Worm (Caenorhabditis elegans) whole organism, L2 larva: ENCODE results near the gene pes-5.

Experiments
- C34F6.9 ChIP-seq: fragments of 150-350 bp; optimal IDR thresholded peaks from 2 replicates; lab custom pipeline; 2014; ENCODE audit warnings: missing biosample characterization, missing genetic modification characterization
- F13H6.1 ChIP-seq: sonication (generic microtip); optimal IDR thresholded peaks from 2 replicates; lab custom pipeline; 2016; ENCODE audit warnings: missing genetic modification characterization, missing compliant biosample characterization
- R02D3.7 ChIP-seq: fragments of 150-350 bp; optimal IDR thresholded peaks from 2 replicates; lab custom pipeline; 2014; ENCODE audit warnings: missing biosample characterization, missing genetic modification characterization
- Y55F3AM.14 ChIP-seq: fragments of 200-800 bp; sonication (Bioruptor generic); optimal IDR thresholded peaks from 2 replicates; lab custom pipeline; 2018; ENCODE audit warnings: mild to moderate bottlenecking, missing genetic modification characterization, missing compliant biosample characterization
- ZK546.5 ChIP-seq: sonication (generic microtip); optimal IDR thresholded peaks from 2 replicates; lab custom pipeline; 2017; ENCODE audit warnings: missing biosample characterization, missing genetic modification characterization
- alr-1 ChIP-seq: fragments of 150-350 bp; optimal IDR thresholded peaks from 2 replicates; lab custom pipeline; 2014; ENCODE audit warnings: missing biosample characterization, missing genetic modification characterization
- aly-2 ChIP-seq: fragments of 150-350 bp; optimal IDR thresholded peaks from 2 replicates; lab custom pipeline; 2014; ENCODE audit warnings: missing biosample characterization, missing genetic modification characterization
- ceh-16 ChIP-seq: fragments of 150-350 bp; optimal IDR thresholded peaks from 2 replicates; lab custom pipeline; 2014; ENCODE audit warnings: missing biosample characterization, missing genetic modification characterization
- ceh-82 ChIP-seq: fragments of 150-350 bp; optimal IDR thresholded peaks from 2 replicates; lab custom pipeline; 2014; ENCODE audit warnings: missing biosample characterization, missing genetic modification characterization
- dmd-4 ChIP-seq: sonication (generic microtip); optimal IDR thresholded peaks from 2 replicates; lab custom pipeline; 2017; ENCODE audit warnings: missing biosample characterization, missing genetic modification characterization
- egl-27 ChIP-seq: sonication (generic microtip); optimal IDR thresholded peaks from 3 replicates; lab custom pipeline; 2017; ENCODE audit warnings: missing biosample characterization, missing genetic modification reagents, missing genetic modification characterization
- fos-1 ChIP-seq: fragments of 150-350 bp; optimal IDR thresholded peaks from 2 replicates; lab custom pipeline; 2014; ENCODE audit warnings: missing biosample characterization, missing genetic modification characterization
- gmeb-1 ChIP-seq: fragments of 150-350 bp; optimal IDR thresholded peaks from 2 replicates; lab custom pipeline; 2014; ENCODE audit warnings: missing biosample characterization, missing genetic modification characterization
- lin-11 ChIP-seq: fragments of 150-350 bp; sonication (generic microtip); optimal IDR thresholded peaks from 2 replicates; lab custom pipeline; 2014; ENCODE audit warnings: missing biosample characterization, missing genetic modification characterization, inconsistent platforms, mixed read lengths
- lin-13 ChIP-seq: fragments of 150-350 bp; optimal IDR thresholded peaks from 2 replicates; lab custom pipeline; 2014; ENCODE audit warnings: missing biosample characterization, missing genetic modification reagents, missing genetic modification characterization
- lin-39 ChIP-seq: fragments of 150-350 bp; optimal IDR thresholded peaks from 2 replicates; lab custom pipeline; 2014; ENCODE audit warnings: missing biosample characterization, missing genetic modification reagents, missing genetic modification characterization
- mab-5 ChIP-seq: fragments of 150-350 bp; optimal IDR thresholded peaks from 2 replicates; lab custom pipeline; 2014; ENCODE audit warnings: missing biosample characterization, missing genetic modification characterization
- nhr-10 ChIP-seq: sonication (generic microtip); optimal IDR thresholded peaks from 2 replicates; lab custom pipeline; 2017; ENCODE audit warnings: missing biosample characterization, missing genetic modification characterization
- nhr-11 ChIP-seq: fragments of 150-350 bp; optimal IDR thresholded peaks from 2 replicates; lab custom pipeline; 2014; ENCODE audit warnings: missing biosample characterization, missing genetic modification characterization
- nhr-129 ChIP-seq: fragments of 150-350 bp; optimal IDR thresholded peaks from 2 replicates; lab custom pipeline; 2014; ENCODE audit warnings: missing biosample characterization, missing genetic modification characterization
- nhr-21 ChIP-seq: fragments of 150-350 bp; optimal IDR thresholded peaks from 2 replicates; lab custom pipeline; 2014; ENCODE audit warnings: missing biosample characterization, missing genetic modification characterization
- nhr-23 ChIP-seq: fragments of 150-350 bp; optimal IDR thresholded peaks from 2 replicates; lab custom pipeline; 2014; ENCODE audit warnings: missing biosample characterization, missing genetic modification reagents, missing genetic modification characterization
- nhr-237 ChIP-seq: fragments of 150-350 bp; optimal IDR thresholded peaks from 2 replicates; lab custom pipeline; 2014; ENCODE audit warnings: missing biosample characterization, missing genetic modification characterization
- nhr-25 ChIP-seq: fragments of 150-350 bp; sonication (generic microtip); optimal IDR thresholded peaks from 3 replicates; lab custom pipeline; 2014; ENCODE audit warnings: missing biosample characterization, missing genetic modification characterization
- nhr-6 ChIP-seq: fragments of 150-350 bp; optimal IDR thresholded peaks from 2 replicates; lab custom pipeline; 2014; ENCODE audit warnings: missing biosample characterization, missing genetic modification characterization
- nhr-77 ChIP-seq: fragments of 150-350 bp; optimal IDR thresholded peaks from 2 replicates; lab custom pipeline; 2014; ENCODE audit warnings: missing biosample characterization, missing genetic modification characterization
- peb-1 ChIP-seq: fragments of 150-350 bp; optimal IDR thresholded peaks from 2 replicates; lab custom pipeline; 2014; ENCODE audit warnings: missing biosample characterization, missing genetic modification characterization
- sem-4 ChIP-seq: fragments of 150-350 bp; optimal IDR thresholded peaks from 2 replicates; lab custom pipeline; 2014; ENCODE audit warnings: missing biosample characterization, missing genetic modification reagents, missing genetic modification characterization
- skn-1 ChIP-seq: sonication (generic microtip); optimal IDR thresholded peaks from 2 replicates; lab custom pipeline; 2017; ENCODE audit warnings: missing biosample characterization, missing genetic modification characterization
- sma-3 ChIP-seq: sonication (generic microtip); optimal IDR thresholded peaks from 2 replicates; lab custom pipeline; 2016; ENCODE audit warnings: missing genetic modification reagents, missing genetic modification characterization, missing compliant biosample characterization
- snpc-4 ChIP-seq: fragments of 150-350 bp; optimal IDR thresholded peaks from 2 replicates; lab custom pipeline; 2014; ENCODE audit warnings: missing biosample characterization, missing genetic modification characterization
- unc-39 ChIP-seq: fragments of 150-350 bp; optimal IDR thresholded peaks from 2 replicates; lab custom pipeline; 2014; ENCODE audit warnings: missing biosample characterization, missing genetic modification characterization
- unc-55 ChIP-seq: fragments of 150-350 bp; sonication (generic microtip); optimal IDR thresholded peaks from 3 replicates; lab custom pipeline; 2014; ENCODE audit warnings: missing biosample characterization, missing genetic modification reagents, missing genetic modification characterization
- unc-62 ChIP-seq: fragments of 150-350 bp; optimal IDR thresholded peaks from 2 replicates; lab custom pipeline; 2014; ENCODE audit warnings: missing biosample characterization, missing genetic modification reagents, missing genetic modification characterization
- zag-1 ChIP-seq: fragments of 150-350 bp; optimal IDR thresholded peaks from 2 replicates; lab custom pipeline; 2014; ENCODE audit warnings: missing biosample characterization, missing genetic modification characterization
- ztf-4 ChIP-seq: fragments of 150-350 bp; optimal IDR thresholded peaks from 2 replicates; lab custom pipeline; 2014; ENCODE audit warnings: missing biosample characterization, missing genetic modification characterization

Gene pes-5

DNA sequence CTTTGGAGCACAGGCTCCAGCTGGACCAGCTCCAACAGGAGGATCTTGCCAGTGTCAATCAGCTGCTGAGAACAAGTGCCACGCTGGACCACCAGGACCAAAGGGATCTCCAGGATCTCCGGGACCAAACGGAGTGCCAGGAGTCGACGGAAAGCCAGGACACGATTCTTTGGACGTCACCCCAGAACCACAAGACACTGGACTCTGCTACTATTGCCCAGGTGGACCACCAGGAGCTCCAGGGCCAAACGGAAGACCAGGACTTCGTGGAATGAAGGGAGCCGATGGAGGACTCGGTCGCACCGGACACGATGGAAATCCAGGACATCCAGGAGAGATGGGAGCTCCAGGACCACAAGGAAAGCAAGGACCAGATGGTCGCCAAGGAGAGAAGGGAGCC is 39.1 kb upstream of the pes-5 start:
- no peak for TF ChIP-seq aly-2
- TF ChIP-seq nhr-21 (tag; lab: Kevin White, UChicago) = no peak
- TF ChIP-seq R02D3.7 (tag; lab: Kevin White, UChicago) = no peak
- no peak for TF ChIP-seq sma-3 (GFP tag; lab: Kevin White, UChicago)
- TF ChIP-seq ceh-82 (tag; lab: Kevin White, UChicago) = no peak
- TF ChIP-seq nhr-6 (tag; lab: Kevin White, UChicago) = no peak
- no peak for TF ChIP-seq skn-1 (tag; lab: Kevin White, UChicago)
- TF ChIP-seq nhr-10 (tag; lab: Kevin White, UChicago) = no peak
- TF ChIP-seq nhr-77 (tag; lab: Kevin White, UChicago) = no peak
- TF ChIP-seq unc-62 (GFP tag; lab: Kevin White, UChicago) = no peak
- TF ChIP-seq sem-4 (tag; lab: Kevin White, UChicago) = no peak
- TF ChIP-seq nhr-23 (tag; lab: Kevin White, UChicago) = no peak
- TF ChIP-seq nhr-11 (tag; lab: Kevin White, UChicago) = no peak
- TF ChIP-seq alr-1 (tag; lab: Kevin White, UChicago) = no peak
- TF ChIP-seq dmd-4 (tag; lab: Kevin White, UChicago) = no peak
- no peak for TF ChIP-seq mab-5 (tag; lab: Kevin White, UChicago)
- TF ChIP-seq lin-13 (GFP tag; lab: Kevin White, UChicago) = no peak

DNA sequence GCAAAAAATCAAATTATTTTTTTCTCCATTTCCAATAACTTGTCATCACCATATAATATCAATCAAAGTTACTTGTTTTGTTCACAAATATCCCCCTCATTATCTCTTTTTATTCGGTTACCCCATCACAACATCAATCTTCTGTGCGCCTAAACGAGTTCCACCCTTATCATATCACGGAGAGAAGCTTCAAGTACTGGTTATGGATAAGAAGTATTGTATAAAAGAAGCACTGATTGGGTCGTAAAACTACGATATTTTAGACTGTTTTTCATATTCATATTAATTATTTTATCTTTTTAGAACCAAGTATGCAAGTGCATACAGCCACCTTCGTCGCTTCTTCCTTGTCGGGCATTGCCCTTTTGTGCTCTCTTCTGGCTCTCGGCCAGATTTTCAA is 38.4 kb upstream of the pes-5 start, which contains the start of gene col-84:
Gene col-84, plus strand, starts transcription at position 301 of the 400 bp plus-strand sequence.
- no peak for TF ChIP-seq nhr-10 (tag; lab: Kevin White, UChicago)

DNA sequence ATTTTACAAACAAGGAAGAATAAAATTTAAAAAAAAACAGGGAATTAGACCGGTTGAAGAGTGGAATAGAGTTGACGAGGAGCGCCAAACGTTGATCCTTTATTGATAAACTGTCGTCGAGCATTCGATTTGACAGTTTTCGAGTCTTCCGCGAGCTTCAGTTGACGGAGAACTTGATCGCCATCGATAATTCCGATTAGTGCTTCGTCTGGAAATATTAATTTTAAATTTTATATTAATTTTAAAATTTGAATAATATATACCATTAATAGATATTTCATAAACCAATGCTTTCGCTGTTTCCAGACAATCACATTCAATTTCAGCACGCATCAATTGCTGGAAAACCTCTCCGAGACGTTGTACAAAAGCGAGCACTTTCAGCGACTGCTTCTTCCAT is 35.8 kb upstream of the pes-5 start, which contains the start of gene K12D12.4:
Gene K12D12.4, minus strand, starts transcription at position 101 of the 400 bp plus-strand sequence.
- no peak for TF ChIP-seq snpc-4 (tag; lab: Kevin White, UChicago)

DNA sequence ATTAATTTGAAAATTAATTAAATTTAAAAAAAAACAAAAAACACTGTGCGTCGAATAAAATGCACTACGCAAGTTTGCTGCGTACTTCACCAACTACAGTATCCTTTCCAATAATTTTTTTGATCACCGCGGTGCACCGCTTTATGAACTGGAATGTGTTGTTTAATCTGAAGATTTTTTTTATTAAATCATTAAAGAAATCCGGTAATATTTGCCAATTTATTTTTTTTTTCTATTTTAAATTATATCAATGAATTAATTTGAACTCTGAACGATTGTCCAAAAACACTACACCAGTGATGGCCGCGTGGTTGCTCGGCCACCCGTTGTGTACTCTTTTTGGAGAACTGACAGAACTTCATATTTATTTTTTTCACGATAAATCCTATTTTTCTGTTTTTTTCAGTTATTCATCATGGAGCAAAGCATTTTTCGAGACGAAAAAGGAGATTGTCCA is 30.8 kb upstream of the pes-5 start, which contains the start of gene K12D12.5:
Gene K12D12.5, plus strand, starts transcription at position 407 of the 457 bp plus-strand sequence.
- TF ChIP-seq aly-2 (no peak), peb-1 (tag; lab: Kevin White, UChicago) (no peak), nhr-77 (tag; lab: Kevin White, UChicago) (no peak), nhr-25 (tag; lab: Kevin White, UChicago) (no peak), F13H6.1 (tag; lab: Kevin White, UChicago) (no peak)

DNA sequence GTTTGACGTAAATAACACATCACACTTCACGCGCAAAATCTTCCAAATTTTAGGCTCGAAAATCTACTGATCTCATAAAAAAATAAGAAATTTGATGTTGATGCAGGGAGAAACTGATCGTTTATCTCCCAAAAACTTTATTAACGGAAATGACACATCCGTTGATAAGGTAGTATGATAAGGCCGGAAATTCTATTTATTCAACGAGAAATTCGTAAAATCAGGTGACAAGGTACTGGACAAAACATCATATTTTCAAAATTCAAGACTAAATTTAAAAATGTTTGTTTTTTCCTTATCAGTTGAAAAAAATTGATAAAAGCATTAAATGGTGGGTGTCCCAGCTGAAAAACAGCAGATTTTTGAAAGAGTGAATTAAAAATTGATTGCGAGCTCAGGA is 30.0 kb upstream of the pes-5 start:
- TF ChIP-seq fos-1 (tag; lab: Kevin White, UChicago) (peak; percentile 26), zag-1 (tag; lab: Kevin White, UChicago) (no peak), unc-62 (GFP tag; lab: Kevin White, UChicago) (no peak), nhr-129 (tag; lab: Kevin White, UChicago) (no peak), nhr-25 (tag; lab: Kevin White, UChicago) (no peak), gmeb-1 (peak; percentile 11), nhr-10 (tag; lab: Kevin White, UChicago) (no peak), C34F6.9 (tag; lab: Kevin White, UChicago) (no peak), Y55F3AM.14 (no peak), egl-27 (no peak), ZK546.5 (no peak), nhr-77 (tag; lab: Kevin White, UChicago) (no peak)
- TF ChIP-seq, all 48 proteins: peak for 2

DNA sequence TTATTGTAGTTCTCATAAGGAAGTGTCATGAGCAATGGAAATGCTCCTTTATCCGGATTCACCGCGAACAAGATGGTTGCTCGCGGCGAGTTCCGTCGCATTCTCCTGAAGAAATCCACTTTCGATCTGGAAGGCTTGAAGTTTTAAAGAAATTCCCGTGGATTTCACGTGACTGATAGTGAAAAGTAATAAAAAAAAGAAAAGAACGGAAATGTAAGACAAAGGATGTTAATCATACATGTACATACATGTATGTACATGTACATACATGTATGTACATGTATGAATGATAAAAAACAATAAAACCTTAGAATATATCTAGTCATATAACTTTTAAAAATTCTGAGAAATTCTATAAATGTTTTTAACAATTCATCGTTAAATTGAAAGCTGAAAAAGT is 26.5 kb upstream of the pes-5 start, which contains the start of gene clh-1:
Gene clh-1, minus strand, starts transcription at position 101 of the 400 bp plus-strand sequence.
- TF ChIP-seq lin-39 = no peak
- TF ChIP-seq nhr-77 (tag; lab: Kevin White, UChicago) = no peak

DNA sequence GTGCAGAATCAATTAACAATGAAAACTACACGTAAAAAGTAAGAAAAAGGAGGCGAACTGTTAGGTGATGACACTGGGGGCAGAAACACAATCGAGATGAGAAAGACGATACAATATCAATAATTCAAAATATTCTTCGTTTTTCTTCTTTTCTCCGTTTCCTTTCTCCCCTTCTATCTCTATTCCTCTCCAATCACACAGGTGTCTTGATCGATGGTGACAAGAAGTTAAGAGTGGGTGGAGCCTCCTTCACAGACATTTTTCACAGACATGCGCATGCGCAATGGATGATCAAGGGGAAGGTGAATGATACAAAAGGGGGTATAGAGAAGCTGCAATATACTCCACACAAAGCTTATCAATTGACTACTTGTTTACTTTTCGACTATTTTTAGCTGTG is 24.9 kb upstream of the pes-5 start:
- TF ChIP-seq nhr-237 (tag; lab: Kevin White, UChicago) = no peak
- no peak for TF ChIP-seq lin-13 (GFP tag; lab: Kevin White, UChicago)
- no peak for TF ChIP-seq Y55F3AM.14
- no peak for TF ChIP-seq dmd-4 (tag; lab: Kevin White, UChicago)
- no peak for TF ChIP-seq unc-55 (GFP tag; lab: Kevin White, UChicago)
- TF ChIP-seq egl-27 = no peak
- no peak for TF ChIP-seq gmeb-1
- no peak for TF ChIP-seq nhr-11 (tag; lab: Kevin White, UChicago)
- no peak for TF ChIP-seq lin-11
- TF ChIP-seq mab-5 (tag; lab: Kevin White, UChicago) = no peak
- TF ChIP-seq unc-39 (tag; lab: Kevin White, UChicago) = no peak
- no peak for TF ChIP-seq ztf-4 (tag; lab: Kevin White, UChicago)
- TF ChIP-seq ZK546.5 = no peak
- TF ChIP-seq nhr-21 (tag; lab: Kevin White, UChicago) = no peak
- no peak for TF ChIP-seq ceh-16 (tag; lab: Kevin White, UChicago)
- TF ChIP-seq nhr-77 (tag; lab: Kevin White, UChicago) = no peak
- no peak for TF ChIP-seq R02D3.7 (tag; lab: Kevin White, UChicago)
- TF ChIP-seq nhr-129 (tag; lab: Kevin White, UChicago) = no peak
- TF ChIP-seq peb-1 (tag; lab: Kevin White, UChicago) = no peak
- TF ChIP-seq, all 48 proteins: peak for 0
